Worm (Caenorhabditis elegans) whole organism, early embryonic: Measurements from ENCODE around the gene T07D3.9.

ENCODE experiments used
- B0310.2 ChIP-seq: sonication (generic microtip); optimal IDR thresholded peaks from 2 replicates; lab custom pipeline; 2016; ENCODE audit warnings: mild to moderate bottlenecking, missing genetic modification characterization, missing compliant biosample characterization
- F13C5.2 ChIP-seq: sonication (generic microtip); optimal IDR thresholded peaks from 2 replicates; lab custom pipeline; 2017; ENCODE audit warnings: mild to moderate bottlenecking, missing genetic modification characterization, inconsistent platforms, missing compliant biosample characterization
- aly-1 ChIP-seq: sonication (generic microtip); optimal IDR thresholded peaks from 2 replicates; lab custom pipeline; 2016; ENCODE audit warnings: missing genetic modification characterization, missing compliant biosample characterization
- ama-1 ChIP-seq: fragments of 150-350 bp; optimal IDR thresholded peaks from 2 replicates; lab custom pipeline; 2014
- ceh-13 ChIP-seq: fragments of 200-800 bp; sonication (Bioruptor generic); optimal IDR thresholded peaks from 2 replicates; lab custom pipeline; 2018; ENCODE audit warnings: mild to moderate bottlenecking, missing genetic modification characterization, missing compliant biosample characterization
- ceh-36 ChIP-seq: sonication (generic microtip); optimal IDR thresholded peaks from 2 replicates; lab custom pipeline; 2016; ENCODE audit warnings: missing genetic modification characterization, inconsistent platforms, missing compliant biosample characterization
- ets-7 ChIP-seq: sonication (generic microtip); optimal IDR thresholded peaks from 2 replicates; lab custom pipeline; 2016; ENCODE audit warnings: missing genotype, missing genetic modification characterization, missing compliant biosample characterization
- flt-1 ChIP-seq: fragments of 200-800 bp; sonication (Bioruptor generic); IDR thresholded peaks from 2 replicates; pipeline ENCODE4 v1.3.6; 2022; ENCODE audit warnings: missing genetic modification characterization, missing compliant biosample characterization
- hmbx-1 ChIP-seq: sonication (generic microtip); optimal IDR thresholded peaks from 2 replicates; lab custom pipeline; 2016; ENCODE audit warnings: mild to moderate bottlenecking, missing genetic modification characterization, missing compliant biosample characterization
- hmg-4 ChIP-seq: fragments of 200-800 bp; sonication (Bioruptor generic); optimal IDR thresholded peaks from 2 replicates; lab custom pipeline; 2018; ENCODE audit warnings: mild to moderate bottlenecking, missing genetic modification characterization, missing compliant biosample characterization
- hnd-1 ChIP-seq: sonication (generic microtip); optimal IDR thresholded peaks from 2 replicates; lab custom pipeline; 2016; ENCODE audit warnings: missing genetic modification characterization, missing compliant biosample characterization
- pes-1 ChIP-seq: fragments of 200-800 bp; sonication (Bioruptor generic); IDR thresholded peaks from 2 replicates; pipeline ENCODE4 v1.3.6; 2022; ENCODE audit warnings: missing genetic modification reagents, missing genetic modification characterization, missing compliant biosample characterization
- scrt-1 ChIP-seq: fragments of 200-800 bp; sonication (Bioruptor generic); IDR thresholded peaks from 2 replicates; pipeline ENCODE4 v1.3.6; 2022; ENCODE audit warnings: missing genetic modification characterization, missing compliant biosample characterization
- sea-1 ChIP-seq: fragments of 200-800 bp; sonication (Bioruptor generic); conservative IDR thresholded peaks from 2 replicates; pipeline ENCODE4 v1.3.6; 2022; ENCODE audit warnings: missing genetic modification characterization, missing compliant biosample characterization
- tbx-11 ChIP-seq: fragments of 200-800 bp; sonication (Bioruptor generic); IDR thresholded peaks from 2 replicates; pipeline ENCODE4 v1.3.6; 2022; ENCODE audit warnings: missing genetic modification characterization, missing compliant biosample characterization
- tbx-37 ChIP-seq: fragments of 200-800 bp; sonication (Bioruptor generic); conservative IDR thresholded peaks from 2 replicates; pipeline ENCODE4 v1.3.6; 2022; ENCODE audit warnings: missing genetic modification reagents, missing genetic modification characterization, missing compliant biosample characterization
- tra-4 ChIP-seq: sonication (generic microtip); optimal IDR thresholded peaks from 2 replicates; lab custom pipeline; 2017; ENCODE audit warnings: missing genetic modification characterization, missing compliant biosample characterization

The T07D3.9 gene

DNA sequence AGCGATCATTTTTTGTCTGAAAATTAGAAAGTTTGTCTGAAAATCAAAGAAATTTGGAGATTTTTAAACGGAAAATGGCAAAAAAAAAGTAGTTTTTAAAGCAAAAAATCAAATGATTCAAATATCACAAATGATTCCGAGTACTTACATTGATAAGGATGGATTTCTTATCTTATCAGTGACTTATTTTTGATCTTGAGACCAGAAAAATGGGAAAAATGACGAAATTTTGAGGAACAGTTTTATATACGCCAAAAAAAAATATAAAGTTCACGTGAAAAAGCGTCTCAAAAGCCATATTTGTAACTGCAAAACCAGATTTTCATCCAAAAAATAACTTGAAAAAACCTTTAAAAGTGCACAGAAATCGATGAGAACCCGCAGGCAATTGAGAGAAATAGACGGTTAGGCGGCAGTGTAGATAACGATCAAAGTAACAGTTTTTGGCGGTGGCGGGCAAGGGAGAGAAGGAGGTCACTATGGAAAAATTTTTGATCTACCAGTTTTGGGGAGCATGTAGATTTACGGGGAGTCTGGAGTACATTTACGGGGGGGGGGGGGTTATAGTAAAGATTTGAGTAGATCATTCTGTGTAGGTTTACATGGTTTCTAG, at the start of gene T07D3.9:
Gene T07D3.9 (minus strand): TSS at position 194 of the 613 bp plus-strand sequence.
- no peak for TF ChIP-seq aly-1
- TF ChIP-seq hnd-1 (tag; lab: Kevin White, UChicago): no peak
- TF ChIP-seq ceh-36 (tag; lab: Kevin White, UChicago): no peak
- TF ChIP-seq hmg-4 (GFP tag; lab: Kevin White, UChicago): no peak
- no peak for TF ChIP-seq pes-1
- no peak for TF ChIP-seq tbx-37 (GFP tag; lab: Robert Waterston, UW)
- no peak for TF ChIP-seq hmbx-1 (tag; lab: Kevin White, UChicago)
- TF ChIP-seq ceh-13: no peak
- no peak for TF ChIP-seq ama-1 (lab: Kevin White, UChicago)
- TF ChIP-seq tra-4 (tag; lab: Kevin White, UChicago): no peak
- TF ChIP-seq scrt-1 (GFP tag; lab: Robert Waterston, UW): no peak
- TF ChIP-seq sea-1 (GFP tag; lab: Robert Waterston, UW): no peak
- TF ChIP-seq F13C5.2 (tag; lab: Kevin White, UChicago): no peak
- no peak for TF ChIP-seq B0310.2 (tag; lab: Kevin White, UChicago)
- TF ChIP-seq tbx-11 (GFP tag; lab: Robert Waterston, UW): no peak
- no peak for TF ChIP-seq flt-1 (GFP tag; lab: Robert Waterston, UW)
- TF ChIP-seq ets-7 (tag; lab: Kevin White, UChicago): no peak

DNA sequence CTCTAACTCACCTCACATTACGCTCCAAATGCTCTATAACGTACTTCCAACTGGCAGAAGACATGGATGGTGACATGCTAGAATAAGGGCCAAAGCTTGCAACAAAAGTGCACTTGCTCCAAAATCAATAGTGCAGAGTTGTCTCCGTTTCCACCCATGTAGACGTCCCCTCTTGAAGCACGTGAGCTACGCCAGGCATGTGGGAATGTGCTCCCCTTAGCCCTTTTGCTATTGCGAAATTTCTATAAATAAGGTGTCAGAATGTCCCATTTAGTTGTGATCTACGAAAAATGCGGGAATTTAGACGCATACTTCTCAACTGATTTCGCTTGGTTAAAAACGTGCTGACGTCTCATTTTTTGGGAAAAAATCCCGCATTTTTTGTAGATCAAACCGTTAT, 49.7 kb upstream of the T07D3.9 start:
- TF ChIP-seq sea-1 (GFP tag; lab: Robert Waterston, UW) (no peak), hnd-1 (tag; lab: Kevin White, UChicago) (no peak), aly-1 (no peak), pes-1 (no peak), tra-4 (tag; lab: Kevin White, UChicago) (no peak), hmbx-1 (tag; lab: Kevin White, UChicago) (no peak), ets-7 (tag; lab: Kevin White, UChicago) (no peak), B0310.2 (tag; lab: Kevin White, UChicago) (no peak), scrt-1 (GFP tag; lab: Robert Waterston, UW) (no peak), ceh-13 (no peak), tbx-11 (GFP tag; lab: Robert Waterston, UW) (no peak), tbx-37 (GFP tag; lab: Robert Waterston, UW) (no peak), hmg-4 (GFP tag; lab: Kevin White, UChicago) (no peak), F13C5.2 (tag; lab: Kevin White, UChicago) (no peak), ama-1 (lab: Kevin White, UChicago) (no peak), ceh-36 (tag; lab: Kevin White, UChicago) (no peak), flt-1 (GFP tag; lab: Robert Waterston, UW) (no peak)

DNA sequence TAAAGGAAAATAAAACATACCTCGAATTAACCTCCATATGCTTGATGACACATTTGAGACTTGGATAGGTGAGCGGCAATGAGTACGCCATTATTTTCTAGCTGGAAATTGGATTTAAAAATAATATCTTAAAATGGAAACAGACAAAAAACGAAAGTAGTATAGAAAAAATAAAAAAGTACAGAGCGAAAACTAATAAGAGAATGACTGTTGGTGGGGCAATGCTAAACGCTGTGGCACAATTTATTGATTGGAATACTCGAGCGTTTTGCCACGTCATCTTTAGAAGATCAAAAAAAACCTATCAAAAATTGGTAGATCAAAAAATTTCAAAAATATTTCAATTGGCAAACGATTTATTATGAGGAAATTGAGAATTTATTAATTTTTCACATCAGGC, 47.4 kb upstream of the T07D3.9 start, which contains the start of gene fbxc-32:
Gene fbxc-32 (minus strand): TSS at position 101 of the 400 bp plus-strand sequence.
- no peak for TF ChIP-seq tbx-11 (GFP tag; lab: Robert Waterston, UW)
- TF ChIP-seq ceh-36 (tag; lab: Kevin White, UChicago): no peak
- no peak for TF ChIP-seq aly-1
- TF ChIP-seq F13C5.2 (tag; lab: Kevin White, UChicago): no peak
- no peak for TF ChIP-seq tra-4 (tag; lab: Kevin White, UChicago)
- TF ChIP-seq sea-1 (GFP tag; lab: Robert Waterston, UW): no peak
- no peak for TF ChIP-seq ama-1 (lab: Kevin White, UChicago)
- no peak for TF ChIP-seq pes-1
- TF ChIP-seq hnd-1 (tag; lab: Kevin White, UChicago): no peak
- no peak for TF ChIP-seq ceh-13

DNA sequence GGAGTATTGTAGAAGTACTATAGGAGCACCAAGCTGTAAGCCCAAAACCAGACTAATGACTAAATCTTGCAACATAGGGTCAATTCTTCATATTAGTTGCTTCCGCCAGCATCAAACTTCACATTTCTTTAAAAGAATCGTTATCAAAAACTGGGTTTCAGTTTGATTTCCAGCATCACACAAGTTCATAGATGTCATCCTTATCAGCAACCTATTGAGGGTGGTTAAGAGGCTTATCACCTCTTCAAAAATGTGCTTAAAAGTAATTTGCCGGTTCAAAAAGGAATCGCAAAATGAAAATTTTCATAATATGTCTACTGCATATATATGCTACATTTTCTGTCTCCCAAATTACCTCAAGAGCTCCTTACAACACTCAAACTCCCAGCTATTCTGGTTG, 43.1 kb upstream of the T07D3.9 start, which contains the start of gene clec-43:
Gene clec-43 (plus strand): TSS at position 294 of the 400 bp plus-strand sequence.
- no peak for TF ChIP-seq hnd-1 (tag; lab: Kevin White, UChicago)
- TF ChIP-seq flt-1 (GFP tag; lab: Robert Waterston, UW): no peak
- no peak for TF ChIP-seq scrt-1 (GFP tag; lab: Robert Waterston, UW)
- no peak for TF ChIP-seq B0310.2 (tag; lab: Kevin White, UChicago)
- no peak for TF ChIP-seq ceh-36 (tag; lab: Kevin White, UChicago)
- no peak for TF ChIP-seq pes-1
- TF ChIP-seq ama-1 (lab: Kevin White, UChicago): no peak
- no peak for TF ChIP-seq tbx-37 (GFP tag; lab: Robert Waterston, UW)
- no peak for TF ChIP-seq hmg-4 (GFP tag; lab: Kevin White, UChicago)

DNA sequence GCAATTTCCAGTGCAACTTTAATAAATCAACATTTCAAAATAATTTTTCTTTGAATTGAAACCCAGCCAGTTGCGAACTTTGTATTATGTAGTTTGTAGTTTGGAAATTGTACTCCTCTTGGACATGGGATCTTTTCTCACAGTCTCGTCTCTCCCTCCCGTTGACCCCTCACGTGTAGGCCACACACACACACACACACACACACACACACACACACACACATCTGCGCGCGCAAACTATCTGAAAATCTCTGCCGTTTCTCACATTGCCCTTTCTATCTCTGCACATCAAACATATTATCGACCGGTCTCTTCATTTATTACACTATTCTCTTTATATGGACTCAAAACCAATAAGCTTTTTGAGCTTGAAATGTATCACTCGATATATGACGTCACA, 40.1 kb upstream of the T07D3.9 start, which contains the start of gene fbxc-36:
Gene fbxc-36 (plus strand): TSS at position 205 of the 400 bp plus-strand sequence.
- TF ChIP-seq ets-7 (tag; lab: Kevin White, UChicago) (no peak), pes-1 (no peak), ceh-36 (tag; lab: Kevin White, UChicago) (no peak), tra-4 (tag; lab: Kevin White, UChicago) (no peak), hnd-1 (tag; lab: Kevin White, UChicago) (no peak), scrt-1 (GFP tag; lab: Robert Waterston, UW) (no peak), flt-1 (GFP tag; lab: Robert Waterston, UW) (no peak), ama-1 (lab: Kevin White, UChicago) (no peak), tbx-37 (GFP tag; lab: Robert Waterston, UW) (no peak), tbx-11 (GFP tag; lab: Robert Waterston, UW) (no peak), hmbx-1 (tag; lab: Kevin White, UChicago) (no peak)

DNA sequence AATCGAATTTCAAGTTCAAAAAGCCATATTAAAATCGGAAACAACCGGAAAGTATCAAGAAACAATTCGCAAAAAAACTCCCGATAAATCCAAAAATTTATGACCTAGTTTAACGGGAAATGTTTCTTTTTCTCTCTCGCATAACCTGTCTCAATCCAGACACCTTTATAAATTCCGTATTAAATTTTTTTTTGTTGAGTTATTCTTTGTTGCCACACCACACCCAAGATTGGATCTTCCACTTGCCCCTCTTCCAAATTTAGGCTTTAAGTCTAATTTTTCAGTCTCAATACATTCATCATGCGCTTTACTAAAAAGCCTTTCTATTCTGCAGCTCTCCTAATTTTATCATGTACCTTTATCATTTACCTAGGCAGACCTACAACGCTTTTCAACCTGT, 37.8 kb upstream of the T07D3.9 start, which contains the start of gene R07C3.3:
Gene R07C3.3 (plus strand): TSS at position 301 of the 400 bp plus-strand sequence.
- TF ChIP-seq pes-1 (no peak), tbx-11 (GFP tag; lab: Robert Waterston, UW) (no peak), F13C5.2 (tag; lab: Kevin White, UChicago) (no peak), B0310.2 (tag; lab: Kevin White, UChicago) (no peak), aly-1 (no peak), hnd-1 (tag; lab: Kevin White, UChicago) (no peak), ets-7 (tag; lab: Kevin White, UChicago) (no peak), ceh-36 (tag; lab: Kevin White, UChicago) (no peak), tbx-37 (GFP tag; lab: Robert Waterston, UW) (no peak), hmbx-1 (tag; lab: Kevin White, UChicago) (no peak), ama-1 (lab: Kevin White, UChicago) (no peak), hmg-4 (GFP tag; lab: Kevin White, UChicago) (no peak), sea-1 (GFP tag; lab: Robert Waterston, UW) (no peak)
